Worm (Caenorhabditis elegans): ENCODE data around the gene ins-3.

- TF ChIP-seq F13H6.1 (tag; optimal IDR thresholded peaks at IDR 0.05) (no peak), mab-5 (tag; optimal IDR thresholded peaks at IDR 0.05) (no peak), nhr-11 (tag; optimal IDR thresholded peaks at IDR 0.05) (no peak), ama-1 (optimal IDR thresholded peaks at IDR 0.05) (no peak), C34F6.9 (tag; optimal IDR thresholded peaks at IDR 0.05) (no peak)
Observed at ce11 chrII:5945818-5946217, 44.8 kb downstream of the ins-3 start.

All from whole organism, L2 larva.